Worm (Caenorhabditis elegans): Measurements from ENCODE around the gene sdz-10.

DNA sequence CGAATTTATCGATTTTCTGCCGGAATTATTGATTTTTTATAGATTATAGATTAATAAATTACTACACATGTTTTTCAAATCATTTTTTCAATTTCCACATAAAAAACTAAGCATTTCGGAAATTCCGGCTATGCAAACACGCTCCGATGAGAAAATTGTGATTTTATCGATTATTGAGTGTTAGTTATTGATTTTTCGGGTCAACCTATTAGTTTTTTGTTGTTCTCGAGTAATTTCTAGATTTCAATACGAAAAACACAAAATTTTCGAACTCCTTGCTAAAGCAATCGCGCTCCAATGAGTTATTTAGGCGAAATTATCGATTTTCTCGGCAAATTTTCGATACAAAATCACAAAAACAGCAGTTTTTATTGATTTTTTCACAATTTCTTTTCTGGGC lies 23.3 kb upstream of the sdz-10 start:
- TF ChIP-seq K09A11.1 (tag; optimal IDR thresholded peaks at IDR 0.05; ENCODE audit: insufficient read depth) (no peak), ceh-31 (tag; optimal IDR thresholded peaks at IDR 0.05) (no peak), nhr-11 (tag; optimal IDR thresholded peaks at IDR 0.05) (no peak), tbx-7 (tag; optimal IDR thresholded peaks at IDR 0.05) (no peak), ztf-16 (tag; optimal IDR thresholded peaks at IDR 0.05) (no peak), mec-3 (tag; optimal IDR thresholded peaks at IDR 0.05; ENCODE audit: borderline replicate concordance) (no peak), unc-42 (tag; optimal IDR thresholded peaks at IDR 0.05) (no peak)

All from whole organism, late embryonic.